Worm (Caenorhabditis elegans) whole organism, mixed stage, embryonic: Measurements from ENCODE around the gene F48G7.4.

ENCODE experiments used
- M03D4.4 ChIP-seq: sonication (generic microtip); optimal IDR thresholded peaks from 2 replicates; lab custom pipeline; 2017; ENCODE audit warnings: mild to moderate bottlenecking, missing genetic modification characterization, missing compliant biosample characterization
- bed-3 ChIP-seq: fragments of 200-800 bp; sonication (Bioruptor generic); optimal IDR thresholded peaks from 3 replicates; lab custom pipeline; 2018; ENCODE audit warnings: mild to moderate bottlenecking, missing genetic modification characterization, moderate library complexity, missing compliant biosample characterization
- blmp-1 ChIP-seq: fragments of 150-350 bp; optimal IDR thresholded peaks from 2 replicates; lab custom pipeline; 2014; ENCODE audit warnings: missing biosample characterization, missing genetic modification characterization
- ceh-39 ChIP-seq: fragments of 150-350 bp; optimal IDR thresholded peaks from 2 replicates; lab custom pipeline; 2014; ENCODE audit warnings: missing biosample characterization, missing genetic modification characterization
- ceh-43 ChIP-seq: fragments of 200-800 bp; sonication (Bioruptor generic); optimal IDR thresholded peaks from 2 replicates; lab custom pipeline; 2018; ENCODE audit warnings: mild to moderate bottlenecking, missing genetic modification characterization, moderate library complexity, missing compliant biosample characterization
- ces-1 ChIP-seq: fragments of 150-350 bp; optimal IDR thresholded peaks from 2 replicates; lab custom pipeline; 2014; ENCODE audit warnings: missing biosample characterization, missing genetic modification reagents, missing genetic modification characterization
- cnd-1 ChIP-seq: fragments of 200-800 bp; sonication (Bioruptor generic); optimal IDR thresholded peaks from 2 replicates; lab custom pipeline; 2018; ENCODE audit warnings: mild to moderate bottlenecking, missing genetic modification characterization, missing compliant biosample characterization
- drap-1 ChIP-seq: fragments of 200-800 bp; sonication (Bioruptor generic); optimal IDR thresholded peaks from 3 replicates; lab custom pipeline; 2018; ENCODE audit warnings: mild to moderate bottlenecking, missing genetic modification characterization, missing compliant biosample characterization
- elt-3 ChIP-seq: fragments of 150-350 bp; optimal IDR thresholded peaks from 2 replicates; lab custom pipeline; 2014; ENCODE audit warnings: missing biosample characterization, missing genetic modification characterization
- flh-1 ChIP-seq: fragments of 200-800 bp; sonication (Bioruptor generic); optimal IDR thresholded peaks from 2 replicates; lab custom pipeline; 2018; ENCODE audit warnings: mild to moderate bottlenecking, missing genetic modification characterization, moderate library complexity, missing compliant biosample characterization
- ham-2 ChIP-seq: fragments of 200-800 bp; sonication (Bioruptor generic); optimal IDR thresholded peaks from 2 replicates; lab custom pipeline; 2018; ENCODE audit warnings: mild to moderate bottlenecking, missing genetic modification characterization, missing compliant biosample characterization
- hlh-1 ChIP-seq: fragments of 150-350 bp; optimal IDR thresholded peaks from 2 replicates; lab custom pipeline; 2014; ENCODE audit warnings: missing biosample characterization, missing genetic modification reagents, missing genetic modification characterization
- lin-13 ChIP-seq: fragments of 150-350 bp; optimal IDR thresholded peaks from 2 replicates; lab custom pipeline; 2014; ENCODE audit warnings: missing biosample characterization, missing genetic modification characterization
- lin-32 ChIP-seq: fragments of 200-800 bp; sonication (Bioruptor generic); optimal IDR thresholded peaks from 2 replicates; lab custom pipeline; 2018; ENCODE audit warnings: mild to moderate bottlenecking, missing genetic modification characterization, missing compliant biosample characterization
- lsy-2 ChIP-seq: fragments of 150-350 bp; optimal IDR thresholded peaks from 2 replicates; lab custom pipeline; 2014; ENCODE audit warnings: missing biosample characterization, missing genetic modification characterization
- mab-5 ChIP-seq: fragments of 150-350 bp; optimal IDR thresholded peaks from 2 replicates; lab custom pipeline; 2014; ENCODE audit warnings: missing biosample characterization, missing genetic modification characterization
- mep-1 ChIP-seq: fragments of 150-350 bp; optimal IDR thresholded peaks from 2 replicates; lab custom pipeline; 2017; ENCODE audit warnings: missing biosample characterization, missing genetic modification reagents, missing genetic modification characterization, inconsistent platforms
- mls-2 ChIP-seq: sonication (generic microtip); optimal IDR thresholded peaks from 2 replicates; lab custom pipeline; 2016; ENCODE audit warnings: mild to moderate bottlenecking, missing genetic modification characterization, moderate library complexity, missing compliant biosample characterization
- nhr-12 ChIP-seq: fragments of 150-350 bp; optimal IDR thresholded peaks from 2 replicates; lab custom pipeline; 2014; ENCODE audit warnings: missing biosample characterization, missing genetic modification characterization
- nhr-2 ChIP-seq: fragments of 150-350 bp; optimal IDR thresholded peaks from 2 replicates; lab custom pipeline; 2014; ENCODE audit warnings: missing biosample characterization, missing genetic modification characterization
- nhr-28 ChIP-seq: fragments of 150-350 bp; optimal IDR thresholded peaks from 2 replicates; lab custom pipeline; 2014; ENCODE audit warnings: missing biosample characterization, missing genetic modification characterization
- nhr-76 ChIP-seq: sonication (generic microtip); optimal IDR thresholded peaks from 2 replicates; lab custom pipeline; 2017; ENCODE audit warnings: missing biosample characterization, missing genetic modification characterization
- pha-4 ChIP-seq: fragments of 150-350 bp; optimal IDR thresholded peaks from 2 replicates; lab custom pipeline; 2018; ENCODE audit warnings: missing biosample characterization, missing genetic modification reagents, missing genetic modification characterization
- sem-2 ChIP-seq: fragments of 200-800 bp; sonication (Bioruptor generic); optimal IDR thresholded peaks from 2 replicates; lab custom pipeline; 2018; ENCODE audit warnings: mild to moderate bottlenecking, missing genetic modification characterization, missing compliant biosample characterization
- snpc-4 ChIP-seq: fragments of 150-350 bp; optimal IDR thresholded peaks from 2 replicates; lab custom pipeline; 2014; ENCODE audit warnings: missing biosample characterization, missing genetic modification characterization
- sptf-1 ChIP-seq: sonication (generic microtip); optimal IDR thresholded peaks from 2 replicates; lab custom pipeline; 2017; ENCODE audit warnings: mild to moderate bottlenecking, missing genetic modification characterization, moderate library complexity, missing compliant biosample characterization
- tbx-8 ChIP-seq: fragments of 200-800 bp; sonication (Bioruptor generic); optimal IDR thresholded peaks from 2 replicates; lab custom pipeline; 2018; ENCODE audit warnings: mild to moderate bottlenecking, missing genetic modification characterization, moderate library complexity, missing compliant biosample characterization
- unc-120 ChIP-seq: sonication (generic microtip); optimal IDR thresholded peaks from 2 replicates; lab custom pipeline; 2017; ENCODE audit warnings: missing genetic modification characterization, missing compliant biosample characterization; ENCODE audit not compliant: poor library complexity, severe bottlenecking
- unc-39 ChIP-seq: fragments of 150-350 bp; optimal IDR thresholded peaks from 2 replicates; lab custom pipeline; 2014; ENCODE audit warnings: missing biosample characterization, missing genetic modification characterization
- unc-62 ChIP-seq: fragments of 150-350 bp; optimal IDR thresholded peaks from 2 replicates; lab custom pipeline; 2014; ENCODE audit warnings: missing biosample characterization, missing genetic modification reagents, missing genetic modification characterization
- zip-8 ChIP-seq: fragments of 150-350 bp; optimal IDR thresholded peaks from 2 replicates; lab custom pipeline; 2014; ENCODE audit warnings: missing biosample characterization, missing genetic modification characterization
- ztf-11 ChIP-seq: fragments of 150-350 bp; optimal IDR thresholded peaks from 2 replicates; lab custom pipeline; 2014; ENCODE audit warnings: missing biosample characterization, missing genetic modification characterization

The F48G7.4 gene

DNA sequence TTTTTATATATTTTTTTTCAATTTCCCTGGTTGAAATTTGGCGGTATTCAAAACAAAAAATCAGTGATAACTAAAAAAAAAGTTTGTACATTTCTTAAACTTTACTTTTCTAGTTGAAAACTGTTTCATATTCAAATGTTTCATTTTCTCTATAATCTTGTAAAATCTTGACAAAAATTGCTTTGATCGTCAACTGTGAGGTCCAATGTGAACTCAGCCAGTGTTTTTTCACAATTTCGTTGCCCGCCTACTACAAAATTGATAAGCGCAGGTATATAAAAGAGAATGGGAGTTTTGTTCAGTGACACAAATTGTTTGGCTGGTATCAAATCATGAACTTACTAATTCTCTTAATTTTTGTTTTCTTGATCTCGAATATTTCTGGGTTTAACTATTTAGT, 27.6 kb downstream of the F48G7.4 start, which contains the start of gene ugt-42:
TSS of gene ugt-42 (plus strand) at position 301 of the 400 bp plus-strand sequence.
- TF ChIP-seq M03D4.4 (tag; lab: Kevin White, UChicago) (no peak), flh-1 (GFP tag; lab: Kevin White, UChicago) (no peak), unc-62 (GFP tag; lab: Kevin White, UChicago) (no peak), zip-8 (tag; lab: Kevin White, UChicago) (no peak), snpc-4 (tag; lab: Kevin White, UChicago) (no peak), unc-120 (tag; lab: Kevin White, UChicago) (no peak), ztf-11 (no peak), hlh-1 (tag; lab: Kevin White, UChicago) (no peak), ceh-43 (GFP tag; lab: Kevin White, UChicago) (no peak), nhr-76 (tag; lab: Kevin White, UChicago) (no peak), ham-2 (GFP tag; lab: Kevin White, UChicago) (no peak), drap-1 (GFP tag; lab: Kevin White, UChicago) (no peak), bed-3 (GFP tag; lab: Kevin White, UChicago) (no peak), lsy-2 (tag; lab: Kevin White, UChicago) (no peak), pha-4 (tag; lab: Kevin White, UChicago) (no peak), ces-1 (GFP tag; lab: Kevin White, UChicago) (no peak), mls-2 (no peak), sem-2 (GFP tag; lab: Kevin White, UChicago) (no peak)

DNA sequence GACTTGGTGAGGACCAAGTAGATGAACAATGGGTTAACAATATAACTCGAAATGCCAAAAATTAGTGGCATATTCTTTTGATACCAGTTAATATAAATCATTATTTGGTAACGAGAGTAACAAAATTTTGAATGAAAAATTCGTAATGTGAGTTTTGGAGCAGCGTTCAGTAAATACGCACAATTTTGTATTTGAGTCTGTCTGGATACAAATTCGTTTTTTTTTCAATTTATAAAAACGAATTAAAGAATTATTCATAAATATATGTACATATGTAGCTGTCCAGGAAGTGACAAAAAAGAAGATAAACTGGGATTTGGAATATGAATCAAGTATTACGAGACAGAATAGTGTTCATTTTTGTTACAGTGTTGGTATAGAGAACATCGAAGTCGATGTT, 33.7 kb downstream of the F48G7.4 start, which contains the start of gene srj-5:
TSS of gene srj-5 (minus strand) at position 101 of the 400 bp plus-strand sequence.
- TF ChIP-seq ceh-43 (GFP tag; lab: Kevin White, UChicago) (no peak), tbx-8 (GFP tag; lab: Kevin White, UChicago) (no peak), M03D4.4 (tag; lab: Kevin White, UChicago) (no peak), nhr-12 (tag; lab: Kevin White, UChicago) (no peak), unc-62 (GFP tag; lab: Kevin White, UChicago) (no peak), bed-3 (GFP tag; lab: Kevin White, UChicago) (no peak), nhr-76 (tag; lab: Kevin White, UChicago) (no peak), ham-2 (GFP tag; lab: Kevin White, UChicago) (no peak), mep-1 (tag; lab: Kevin White, UChicago) (no peak), lin-13 (tag; lab: Kevin White, UChicago) (no peak), ztf-11 (no peak)

DNA sequence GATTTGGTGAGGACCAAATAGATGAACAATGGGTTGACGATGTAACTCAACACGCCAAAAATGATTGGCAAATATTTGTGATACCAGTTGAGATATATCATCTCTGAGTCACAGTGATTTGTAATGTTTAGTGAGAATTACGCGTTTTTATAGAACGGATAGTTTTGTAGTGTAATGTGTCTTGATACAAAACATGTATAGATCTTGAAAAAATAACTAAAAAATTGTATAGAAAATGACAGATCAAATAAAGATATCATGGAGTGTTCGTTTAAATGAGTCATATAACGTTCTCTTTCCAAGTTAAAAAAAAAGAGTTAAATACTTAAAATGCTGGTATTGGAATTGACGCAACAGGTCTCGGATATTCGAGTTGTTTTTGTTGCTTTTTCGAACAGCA, 35.1 kb downstream of the F48G7.4 start, which contains the start of gene srj-6:
TSS of gene srj-6 (minus strand) at position 101 of the 400 bp plus-strand sequence.
- TF ChIP-seq unc-39, result no peak
- TF ChIP-seq sem-2 (GFP tag; lab: Kevin White, UChicago), result no peak
- no peak for TF ChIP-seq ztf-11
- TF ChIP-seq hlh-1 (tag; lab: Kevin White, UChicago), result no peak
- TF ChIP-seq unc-62 (GFP tag; lab: Kevin White, UChicago), result no peak
- TF ChIP-seq cnd-1, result no peak
- no peak for TF ChIP-seq flh-1 (GFP tag; lab: Kevin White, UChicago)
- no peak for TF ChIP-seq lin-32
- TF ChIP-seq nhr-28 (tag; lab: Kevin White, UChicago), result no peak

DNA sequence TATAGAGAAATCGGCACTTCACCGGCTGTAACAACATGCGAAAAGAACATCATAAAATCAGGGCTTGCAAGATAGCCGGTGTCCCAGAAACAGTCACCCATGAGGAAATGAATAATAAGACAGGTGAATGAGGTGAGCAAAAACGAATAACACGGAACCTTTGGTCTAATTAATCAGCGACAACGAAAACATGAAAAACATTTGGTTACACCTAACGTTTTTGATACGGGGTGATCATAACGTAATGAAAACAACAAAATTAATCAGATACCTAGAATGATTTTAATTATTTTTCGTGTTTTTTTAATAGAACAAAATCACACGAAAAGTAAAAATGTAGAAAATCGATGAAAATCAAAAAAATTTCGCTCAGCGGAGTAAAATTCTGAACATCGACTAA, 36.6 kb downstream of the F48G7.4 start, which contains the start of gene srh-245:
TSS of gene srh-245 (minus strand) at position 101 of the 400 bp plus-strand sequence.
- no peak for TF ChIP-seq blmp-1 (tag; lab: Kevin White, UChicago)
- TF ChIP-seq elt-3 (tag; lab: Kevin White, UChicago), result no peak
- no peak for TF ChIP-seq hlh-1 (tag; lab: Kevin White, UChicago)
- no peak for TF ChIP-seq unc-62 (GFP tag; lab: Kevin White, UChicago)
- TF ChIP-seq, all 35 proteins: peak for 0

DNA sequence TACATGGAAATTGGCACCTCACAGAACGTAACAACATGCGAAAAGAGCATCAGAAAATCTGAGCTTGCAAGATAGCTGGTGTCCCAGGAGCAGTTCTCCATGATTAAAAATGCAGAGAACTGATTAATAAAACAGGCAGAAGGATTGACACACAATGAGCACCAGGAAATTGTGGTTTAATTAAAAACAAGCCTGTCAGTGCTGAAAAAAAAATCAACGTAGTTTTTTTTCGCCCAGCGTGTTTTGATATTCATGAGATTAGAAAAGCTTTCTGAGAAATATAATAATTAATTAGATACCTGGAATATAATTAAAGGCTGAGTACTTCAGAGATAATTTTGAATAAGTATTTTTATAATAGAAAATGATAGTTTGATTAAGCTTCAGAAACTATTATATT, 38.4 kb downstream of the F48G7.4 start, which contains the start of gene srh-246:
TSS of gene srh-246 (minus strand) at position 101 of the 400 bp plus-strand sequence.
- TF ChIP-seq sptf-1, result no peak
- no peak for TF ChIP-seq bed-3 (GFP tag; lab: Kevin White, UChicago)
- no peak for TF ChIP-seq ceh-43 (GFP tag; lab: Kevin White, UChicago)
- TF ChIP-seq ham-2 (GFP tag; lab: Kevin White, UChicago), result no peak
- no peak for TF ChIP-seq unc-39
- TF ChIP-seq lin-13 (tag; lab: Kevin White, UChicago), result no peak
- TF ChIP-seq mab-5, result no peak
- TF ChIP-seq ceh-39 (tag; lab: Kevin White, UChicago), result no peak
- no peak for TF ChIP-seq nhr-2 (tag; lab: Kevin White, UChicago)
- no peak for TF ChIP-seq pha-4 (tag; lab: Kevin White, UChicago)
- TF ChIP-seq, all 35 proteins: peak for 0
